Fruit fly (Drosophila melanogaster) whole organism, embryonic: ENCODE data around the gene CG12948.

Experiments used
- Asciz ChIP-seq: fragments of 200-800 bp; sonication (Bioruptor generic); optimal IDR thresholded peaks from 2 replicates; lab custom pipeline; 2017; ENCODE audit warnings: missing biosample characterization, mild to moderate bottlenecking, missing genetic modification characterization, missing genetic modification reagents
- B-H1 ChIP-seq: fragments of 200-800 bp; sonication (Bioruptor generic); IDR thresholded peaks from 3 replicates; pipeline ENCODE4 v1.3.6; 2022; ENCODE audit warnings: missing biosample characterization, missing genetic modification characterization
- C15 ChIP-seq: fragments of 200-800 bp; sonication (Bioruptor generic); IDR thresholded peaks from 3 replicates; pipeline ENCODE4 v1.3.6; 2022; ENCODE audit warnings: missing biosample characterization, missing genetic modification characterization
- CG10274 ChIP-seq: fragments of 200-800 bp; sonication (Bioruptor generic); optimal IDR thresholded peaks from 3 replicates; lab custom pipeline; 2017; ENCODE audit warnings: missing biosample characterization, mild to moderate bottlenecking, missing genetic modification characterization
- CG10366 ChIP-seq: fragments of 200-800 bp; sonication (Bioruptor generic); IDR thresholded peaks from 2 replicates; pipeline ENCODE4 v1.3.6; 2022; ENCODE audit warnings: missing biosample characterization, missing genetic modification characterization
- CG12391 ChIP-seq: fragments of 200-800 bp; sonication (Bioruptor generic); optimal IDR thresholded peaks from 3 replicates; lab custom pipeline; 2018; ENCODE audit warnings: missing biosample characterization, mild to moderate bottlenecking, missing genetic modification characterization, moderate library complexity
- CG13894 ChIP-seq: fragments of 200-800 bp; sonication (Bioruptor generic); optimal IDR thresholded peaks from 3 replicates; lab custom pipeline; 2018; ENCODE audit warnings: missing biosample characterization, mild to moderate bottlenecking, missing genetic modification characterization, moderate library complexity
- CG15601 ChIP-seq: fragments of 200-800 bp; sonication (Bioruptor generic); optimal IDR thresholded peaks from 3 replicates; lab custom pipeline; 2019; ENCODE audit warnings: missing biosample characterization, mild to moderate bottlenecking, missing genetic modification characterization, moderate library complexity
- CG1602 ChIP-seq: fragments of 200-800 bp; sonication (Bioruptor generic); optimal IDR thresholded peaks from 3 replicates; lab custom pipeline; 2016; ENCODE audit warnings: missing biosample characterization, missing genetic modification characterization
- CG16813 ChIP-seq: fragments of 200-800 bp; sonication (Bioruptor generic); IDR thresholded peaks from 3 replicates; pipeline ENCODE4 v1.3.6; 2022; ENCODE audit warnings: missing biosample characterization, missing genetic modification characterization; ENCODE audit not compliant: partially characterized antibody
- CG17328 ChIP-seq: fragments of 200-800 bp; sonication (Bioruptor generic); IDR thresholded peaks from 2 replicates; pipeline ENCODE4 v1.3.6; 2022; ENCODE audit warnings: missing biosample characterization, missing genetic modification characterization
- CG17612 ChIP-seq: fragments of 200-800 bp; sonication (Bioruptor generic); IDR thresholded peaks from 2 replicates; pipeline ENCODE4 v1.3.6; 2022; ENCODE audit warnings: missing biosample characterization, missing genetic modification characterization
- CG1832 ChIP-seq: fragments of 200-800 bp; sonication (Bioruptor generic); optimal IDR thresholded peaks from 2 replicates; lab custom pipeline; 2017; ENCODE audit warnings: missing biosample characterization, mild to moderate bottlenecking, missing genetic modification characterization, inconsistent platforms
- CG2678 ChIP-seq: fragments of 200-800 bp; sonication (Bioruptor generic); optimal IDR thresholded peaks from 3 replicates; lab custom pipeline; 2019; ENCODE audit warnings: missing biosample characterization, mild to moderate bottlenecking, missing genetic modification characterization, moderate library complexity
- CG32767 ChIP-seq: fragments of 200-800 bp; sonication (Bioruptor generic); IDR thresholded peaks from 2 replicates; pipeline ENCODE4 v1.3.6; 2022; ENCODE audit warnings: missing biosample characterization, missing genetic modification characterization
- CG34224 ChIP-seq: fragments of 200-800 bp; sonication (Bioruptor generic); IDR thresholded peaks from 3 replicates; pipeline ENCODE4 v1.3.6; 2022; ENCODE audit warnings: missing biosample characterization, missing genetic modification characterization; ENCODE audit not compliant: partially characterized antibody
- CG3726 ChIP-seq: fragments of 200-800 bp; sonication (Bioruptor generic); IDR thresholded peaks from 3 replicates; pipeline ENCODE4, ENCODE4 v1.3.6; 2022; ENCODE audit warnings: missing biosample characterization, missing genetic modification characterization
- CG5953 ChIP-seq: fragments of 200-800 bp; sonication (Bioruptor generic); IDR thresholded peaks from 2 replicates; pipeline ENCODE4 v1.3.6; 2022; ENCODE audit warnings: missing biosample characterization, missing genetic modification characterization
- CG7372 ChIP-seq: fragments of 200-800 bp; sonication (Bioruptor generic); IDR thresholded peaks from 2 replicates; pipeline ENCODE4 v1.3.6; 2022; ENCODE audit warnings: missing biosample characterization, missing genetic modification characterization
- CG7987 ChIP-seq: fragments of 200-800 bp; sonication (Bioruptor generic); optimal IDR thresholded peaks from 2 replicates; lab custom pipeline; 2018; ENCODE audit warnings: missing biosample characterization, mild to moderate bottlenecking, missing genetic modification characterization, moderate library complexity
- Dip3 ChIP-seq: fragments of 200-800 bp; sonication (Bioruptor generic); optimal IDR thresholded peaks from 3 replicates; lab custom pipeline; 2016; ENCODE audit warnings: missing biosample characterization, missing genetic modification characterization
- Eip74EF ChIP-seq, 2 experiments: fragments of 200-800 bp in 1 of 2; fragments of >200 bp in 1 of 2; sonication (Bioruptor generic) in 1 of 2; optimal IDR thresholded peaks; 2 replicates each; lab custom pipeline; 2017 to 2019; ENCODE audit warnings: missing biosample characterization in 2 of 2, missing genetic modification characterization in 2 of 2, mild to moderate bottlenecking in 1 of 2, moderate library complexity in 1 of 2
- Gug ChIP-seq: fragments of 200-800 bp; sonication (Bioruptor generic); IDR thresholded peaks from 4 replicates; pipeline ENCODE4 v1.3.6; 2022; ENCODE audit warnings: missing biosample characterization, missing genetic modification characterization
- H15 ChIP-seq: fragments of 200-800 bp; sonication (Bioruptor generic); IDR thresholded peaks from 3 replicates; pipeline ENCODE4 v1.3.6; 2022; ENCODE audit warnings: missing biosample characterization, missing genetic modification characterization
- HLH54F ChIP-seq: fragments of 200-800 bp; sonication (Bioruptor generic); optimal IDR thresholded peaks from 3 replicates; lab custom pipeline; 2016; ENCODE audit warnings: missing biosample characterization, missing genetic modification characterization
- HmgD ChIP-seq: fragments of 200-800 bp; sonication (Bioruptor generic); optimal IDR thresholded peaks from 3 replicates; lab custom pipeline; 2016; ENCODE audit warnings: missing biosample characterization, missing genetic modification characterization
- Hr51 ChIP-seq, 2 experiments: fragments of 200-800 bp; sonication (Bioruptor generic); optimal IDR thresholded peaks; 2 replicates in 1 of 2; 3 replicates in 1 of 2; lab custom pipeline; 2016 to 2018; ENCODE audit warnings: missing biosample characterization in 2 of 2, missing genetic modification characterization in 2 of 2, mild to moderate bottlenecking in 1 of 2, moderate library complexity in 1 of 2
- Kr ChIP-seq: fragments of 200-800 bp; sonication (Bioruptor generic); optimal IDR thresholded peaks from 2 replicates; lab custom pipeline; 2017; ENCODE audit warnings: missing biosample characterization, mild to moderate bottlenecking, missing genetic modification characterization
- Neu2 ChIP-seq: fragments of 200-800 bp; sonication (Bioruptor generic); optimal IDR thresholded peaks from 3 replicates; lab custom pipeline; 2016; ENCODE audit warnings: missing biosample characterization, missing genetic modification characterization, borderline replicate concordance
- NfI ChIP-seq: fragments of 200-800 bp; sonication (Bioruptor generic); optimal IDR thresholded peaks from 3 replicates; lab custom pipeline; 2018; ENCODE audit warnings: missing biosample characterization, mild to moderate bottlenecking, missing genetic modification characterization, moderate library complexity
- PHDP ChIP-seq: fragments of 200-800 bp; sonication (Bioruptor generic); optimal IDR thresholded peaks from 3 replicates; lab custom pipeline; 2018; ENCODE audit warnings: missing biosample characterization, mild to moderate bottlenecking, missing genetic modification characterization, moderate library complexity
- Sry-β ChIP-seq: fragments of 200-800 bp; sonication (Bioruptor generic); optimal IDR thresholded peaks from 2 replicates; lab custom pipeline; 2018; ENCODE audit warnings: missing biosample characterization, mild to moderate bottlenecking, missing genetic modification characterization, moderate library complexity
- Xrp1 ChIP-seq: fragments of 200-800 bp; sonication (Bioruptor generic); IDR thresholded peaks from 2 replicates; pipeline ENCODE4 v1.3.6; 2022; ENCODE audit warnings: missing biosample characterization, missing genetic modification characterization
- crol ChIP-seq: fragments of 200-800 bp; sonication (Bioruptor generic); IDR thresholded peaks from 2 replicates; pipeline ENCODE4 v1.3.6; 2022; ENCODE audit warnings: missing biosample characterization, missing genetic modification characterization
- dm ChIP-seq: fragments of 200-800 bp; sonication (Bioruptor generic); optimal IDR thresholded peaks from 3 replicates; lab custom pipeline; 2016; ENCODE audit warnings: missing biosample characterization, missing genetic modification characterization
- ems ChIP-seq: fragments of 200-800 bp; sonication (Bioruptor generic); optimal IDR thresholded peaks from 3 replicates; lab custom pipeline; 2016; ENCODE audit warnings: missing biosample characterization, missing genetic modification characterization
- fu2 ChIP-seq: fragments of 200-800 bp; sonication (Bioruptor generic); optimal IDR thresholded peaks from 2 replicates; lab custom pipeline; 2016; ENCODE audit warnings: missing biosample characterization, missing genetic modification characterization
- grn ChIP-seq: fragments of 200-800 bp; sonication (Bioruptor generic); optimal IDR thresholded peaks from 3 replicates; lab custom pipeline; 2017; ENCODE audit warnings: missing biosample characterization, missing genetic modification characterization
- jigr1 ChIP-seq: fragments of 200-800 bp; sonication (Bioruptor generic); IDR thresholded peaks from 3 replicates; pipeline ENCODE4 v1.3.6; 2022; ENCODE audit warnings: missing biosample characterization, missing genetic modification characterization
- kah ChIP-seq: fragments of 200-800 bp; sonication (Bioruptor generic); optimal IDR thresholded peaks from 2 replicates; lab custom pipeline; 2018; ENCODE audit warnings: missing biosample characterization, mild to moderate bottlenecking, missing genetic modification characterization
- odd ChIP-seq: fragments of 200-800 bp; sonication (Bioruptor generic); optimal IDR thresholded peaks from 2 replicates; lab custom pipeline; 2017; ENCODE audit warnings: missing biosample characterization, mild to moderate bottlenecking, missing genetic modification characterization
- p53 ChIP-seq: fragments of 200-800 bp; sonication (Bioruptor generic); optimal IDR thresholded peaks from 2 replicates; lab custom pipeline; 2016; ENCODE audit warnings: missing biosample characterization, missing genetic modification characterization
- pnt ChIP-seq: fragments of 200-800 bp; sonication (Bioruptor generic); optimal IDR thresholded peaks from 3 replicates; lab custom pipeline; 2016; ENCODE audit warnings: missing biosample characterization, missing genetic modification characterization
- prd ChIP-seq, 3 experiments: fragments of >200 bp in 2 of 3; fragments of 200-800 bp in 1 of 3; sonication (Bioruptor generic) in 1 of 3; optimal IDR thresholded peaks in 2 of 3; IDR thresholded peaks in 1 of 3; 2 replicates in 2 of 3; 3 replicates in 1 of 3; pipeline versions ENCODE4 v1.3.6 to Lab custom; 2017 to 2022; ENCODE audit warnings: missing biosample characterization in 1 of 3, missing genetic modification characterization in 1 of 3
- pros ChIP-seq: fragments of 200-800 bp; sonication (Bioruptor generic); optimal IDR thresholded peaks from 3 replicates; lab custom pipeline; 2019; ENCODE audit warnings: missing biosample characterization, mild to moderate bottlenecking, missing genetic modification characterization, moderate library complexity
- row ChIP-seq: fragments of 200-800 bp; sonication (Bioruptor generic); IDR thresholded peaks from 3 replicates; pipeline ENCODE4 v1.3.6; 2022; ENCODE audit warnings: missing biosample characterization, missing genetic modification characterization
- sd ChIP-seq: fragments of 200-800 bp; sonication (Bioruptor generic); optimal IDR thresholded peaks from 3 replicates; lab custom pipeline; 2018; ENCODE audit warnings: missing biosample characterization, mild to moderate bottlenecking, missing genetic modification characterization, moderate library complexity
- sim ChIP-seq: fragments of 200-800 bp; sonication (Bioruptor generic); IDR thresholded peaks from 2 replicates; pipeline ENCODE4 v1.3.6; 2022; ENCODE audit warnings: missing biosample characterization, missing genetic modification characterization
- twi ChIP-seq: fragments of 200-800 bp; optimal IDR thresholded peaks from 2 replicates; lab custom pipeline; 2019; ENCODE audit warnings: missing biosample characterization, mild to moderate bottlenecking, missing genetic modification characterization, moderate library complexity

The CG12948 gene

DNA sequence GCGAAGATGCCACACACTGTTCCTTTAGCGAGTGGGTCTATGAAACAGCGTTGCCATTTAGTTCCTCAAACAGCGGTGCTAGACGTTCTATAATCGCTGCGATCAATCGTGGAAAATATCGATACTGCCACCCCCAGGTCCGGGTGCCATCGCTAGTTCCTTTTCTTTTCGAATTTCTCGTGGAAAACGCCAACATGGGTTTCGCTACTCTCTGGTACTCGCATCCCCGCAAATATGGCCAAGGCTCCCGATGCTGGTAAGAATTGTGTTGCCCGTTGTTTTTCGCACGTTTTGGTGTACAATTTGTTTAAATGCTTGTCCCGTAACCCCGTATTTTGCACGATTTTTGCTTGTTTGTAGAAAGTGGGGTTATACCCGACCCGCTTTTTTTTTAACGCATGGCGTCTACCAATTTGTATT, 30.4 kb upstream of the CG12948 start, which contains the start of gene RpS29 (continued):
- TF ChIP-seq prd (optimal IDR thresholded peaks at IDR 0.05; lab: Kevin White, UChicago): no peak
- peak; percentile 76 for TF ChIP-seq prd (GFP tag; IDR thresholded peaks at IDR 0.05; lab: Robert Waterston, UW)
- TF ChIP-seq Sry-β (GFP tag; lab: Kevin White, UChicago): peak; percentile 53
- peak; percentile 83 for TF ChIP-seq p53
- TF ChIP-seq dm (GFP tag; lab: Kevin White, UChicago): peak; percentile 97
- TF ChIP-seq pros (GFP tag; lab: Kevin White, UChicago): no peak
- no peak for TF ChIP-seq crol (GFP tag; lab: Robert Waterston, UW)
- peak; percentile 60 for TF ChIP-seq CG5953 (GFP tag; lab: Robert Waterston, UW)
- TF ChIP-seq odd (GFP tag; lab: Kevin White, UChicago): peak; percentile 72
- TF ChIP-seq HLH54F (GFP tag; lab: Kevin White, UChicago): peak; percentile 87
- peak; percentile 45 for TF ChIP-seq kah (GFP tag; lab: Kevin White, UChicago)
- peak; percentile 75 for TF ChIP-seq row (GFP tag; lab: Robert Waterston, UW)
- peak; percentile 91 for TF ChIP-seq CG13894 (tag; lab: Kevin White, UChicago)
- peak; percentile 81 for TF ChIP-seq CG15601 (tag; lab: Kevin White, UChicago)
- peak; percentile 72 for TF ChIP-seq Dip3
- TF ChIP-seq jigr1 (GFP tag; lab: Robert Waterston, UW): no peak
- TF ChIP-seq CG3726: peak; percentile 69; the same call in 2 of the 3 replicates
- TF ChIP-seq Asciz (GFP tag; lab: Kevin White, UChicago): peak; percentile 71
- peak; percentile 84 for TF ChIP-seq fu2 (GFP tag; lab: Kevin White, UChicago)
- TF ChIP-seq sim (GFP tag; lab: Robert Waterston, UW): no peak
- TF ChIP-seq Hr51 (GFP tag; optimal IDR thresholded peaks at IDR 0.05; lab: Kevin White, UChicago): peak; percentile 50 to 85
- peak; percentile 57; the same call in 1 of the 2 replicates for TF ChIP-seq CG32767 (GFP tag; lab: Robert Waterston, UW)
- peak; percentile 56 for TF ChIP-seq Neu2
- peak; percentile 93 for TF ChIP-seq CG16813 (GFP tag; lab: Robert Waterston, UW)
- peak; percentile 27 for TF ChIP-seq twi (tag; lab: Kevin White, UChicago)
- TF ChIP-seq CG17612 (GFP tag; lab: Robert Waterston, UW): peak; percentile 31; the same call in 1 of the 2 replicates
- TF ChIP-seq CG7987 (GFP tag; lab: Kevin White, UChicago): peak; percentile 90
- TF ChIP-seq ems (GFP tag; lab: Kevin White, UChicago): peak; percentile 84
- peak; percentile 67 for TF ChIP-seq PHDP (tag; lab: Kevin White, UChicago)
- TF ChIP-seq Gug (GFP tag; lab: Robert Waterston, UW): peak; percentile 87
- peak; percentile 84 for TF ChIP-seq CG12391 (tag; lab: Kevin White, UChicago)
- TF ChIP-seq grn (GFP tag; lab: Kevin White, UChicago): peak; percentile 61
- TF ChIP-seq CG7372 (GFP tag; lab: Robert Waterston, UW): peak; percentile 77
- peak; percentile 92 for TF ChIP-seq HmgD (GFP tag; lab: Kevin White, UChicago)
- peak in 1 of 2 experiments; percentile 69 for TF ChIP-seq Eip74EF (GFP tag; optimal IDR thresholded peaks at IDR 0.05; lab: Kevin White, UChicago)
- 0 out of 3 replicates have a peak, but pooled peaks have one; percentile 43 for TF ChIP-seq C15 (GFP tag; lab: Robert Waterston, UW)
- peak; percentile 47 for TF ChIP-seq CG10274 (GFP tag; lab: Kevin White, UChicago)
- TF ChIP-seq CG1602: peak; percentile 64
- no peak for TF ChIP-seq CG1832 (GFP tag; lab: Kevin White, UChicago)
- peak; percentile 74 for TF ChIP-seq CG17328 (GFP tag; lab: Robert Waterston, UW)
- TF ChIP-seq B-H1 (GFP tag; lab: Robert Waterston, UW): peak; percentile 48; the same call in 1 of the 3 replicates
- peak; percentile 68 for TF ChIP-seq CG2678 (tag; lab: Kevin White, UChicago)
- peak; percentile 73 for TF ChIP-seq pnt (GFP tag; lab: Kevin White, UChicago)
- no peak for TF ChIP-seq Kr (GFP tag; lab: Kevin White, UChicago)
- peak; percentile 63 for TF ChIP-seq Xrp1 (GFP tag; lab: Robert Waterston, UW)
- peak; percentile 68; the same call in 1 of the 3 replicates for TF ChIP-seq H15 (GFP tag; lab: Robert Waterston, UW)
- peak; percentile 93 for TF ChIP-seq CG34224 (GFP tag; lab: Robert Waterston, UW)
- peak; percentile 87 for TF ChIP-seq NfI (GFP tag; lab: Kevin White, UChicago)
- TF ChIP-seq CG10366 (GFP tag; lab: Robert Waterston, UW): peak; percentile 86
- TF ChIP-seq sd (tag; lab: Kevin White, UChicago): peak; percentile 44
